Worm (Caenorhabditis elegans) whole organism, L1 larva: ENCODE measurements around the gene twk-7.

Experiments
- C16A3.4 ChIP-seq: fragments of 150-350 bp; optimal IDR thresholded peaks from 2 replicates; lab custom pipeline; 2014; ENCODE audit warnings: missing biosample characterization, missing genetic modification characterization
- C34B4.2 ChIP-seq: sonication (generic microtip); optimal IDR thresholded peaks from 2 replicates; lab custom pipeline; 2017; ENCODE audit warnings: mild to moderate bottlenecking, missing genetic modification characterization, missing compliant biosample characterization
- F16B12.6 ChIP-seq: fragments of 150-350 bp; optimal IDR thresholded peaks from 2 replicates; lab custom pipeline; 2014; ENCODE audit warnings: missing biosample characterization, missing genetic modification characterization
- Y116A8C.19 ChIP-seq: sonication (generic microtip); optimal IDR thresholded peaks from 2 replicates; lab custom pipeline; 2016; ENCODE audit warnings: missing compliant biosample characterization, missing genetic modification characterization, borderline replicate concordance
- alr-1 ChIP-seq: fragments of 200-800 bp; sonication (Bioruptor generic); optimal IDR thresholded peaks from 2 replicates; lab custom pipeline; 2018; ENCODE audit warnings: borderline replicate concordance, mild to moderate bottlenecking, missing genetic modification characterization, missing compliant biosample characterization
- aly-2 ChIP-seq: fragments of 150-350 bp; optimal IDR thresholded peaks from 2 replicates; lab custom pipeline; 2014; ENCODE audit warnings: missing biosample characterization, missing genetic modification characterization
- ceh-63 ChIP-seq: fragments of 200-800 bp; sonication (Bioruptor generic); optimal IDR thresholded peaks from 2 replicates; lab custom pipeline; 2018; ENCODE audit warnings: mild to moderate bottlenecking, missing genetic modification characterization, missing compliant biosample characterization
- ceh-8 ChIP-seq: fragments of 200-800 bp; sonication (Bioruptor generic); optimal IDR thresholded peaks from 2 replicates; lab custom pipeline; 2018; ENCODE audit warnings: mild to moderate bottlenecking, missing genetic modification characterization, moderate library complexity, missing compliant biosample characterization
- ceh-88 ChIP-seq: fragments of 200-800 bp; sonication (Bioruptor generic); IDR thresholded peaks from 2 replicates; pipeline ENCODE4 v1.3.6; 2022; ENCODE audit warnings: missing genetic modification characterization, missing compliant biosample characterization
- ces-1 ChIP-seq: fragments of 150-350 bp; optimal IDR thresholded peaks from 2 replicates; lab custom pipeline; 2014; ENCODE audit warnings: missing biosample characterization, missing genetic modification reagents, missing genetic modification characterization
- dpl-1 ChIP-seq, 3 experiments: fragments of 150-350 bp in 2 of 3; sonication (generic microtip) in 1 of 3; optimal IDR thresholded peaks; 2 replicates each; lab custom pipeline; 2014 to 2017; ENCODE audit warnings: missing biosample characterization in 3 of 3, missing genetic modification characterization in 3 of 3, missing genetic modification reagents in 3 of 3
- dsc-1 ChIP-seq: sonication (generic microtip); optimal IDR thresholded peaks from 2 replicates; lab custom pipeline; 2016; ENCODE audit warnings: mild to moderate bottlenecking, missing genetic modification characterization, missing compliant biosample characterization
- ets-5 ChIP-seq: fragments of 200-800 bp; sonication (Bioruptor generic); IDR thresholded peaks from 2 replicates; pipeline ENCODE4 v1.3.6; 2022; ENCODE audit warnings: missing genetic modification characterization, missing compliant biosample characterization
- fkh-4 ChIP-seq: sonication (generic microtip); optimal IDR thresholded peaks from 2 replicates; lab custom pipeline; 2016; ENCODE audit warnings: missing compliant biosample characterization, missing genetic modification characterization, borderline replicate concordance
- fos-1 ChIP-seq: fragments of 150-350 bp; optimal IDR thresholded peaks from 2 replicates; lab custom pipeline; 2014; ENCODE audit warnings: missing biosample characterization, missing genetic modification characterization
- grh-1 ChIP-seq: fragments of 200-800 bp; sonication (Bioruptor generic); IDR thresholded peaks from 2 replicates; pipeline ENCODE4 v1.3.6; 2022; ENCODE audit warnings: missing genetic modification reagents, missing genetic modification characterization, missing compliant biosample characterization
- hlh-17 ChIP-seq: fragments of 200-800 bp; sonication (Bioruptor generic); optimal IDR thresholded peaks from 2 replicates; lab custom pipeline; 2018; ENCODE audit warnings: missing genetic modification characterization, mild to moderate bottlenecking, missing compliant biosample characterization, moderate library complexity, borderline replicate concordance
- hlh-4 ChIP-seq: sonication (generic microtip); optimal IDR thresholded peaks from 2 replicates; lab custom pipeline; 2016; ENCODE audit warnings: mild to moderate bottlenecking, missing genetic modification characterization, missing compliant biosample characterization
- hpl-2 ChIP-seq: fragments of 150-350 bp; optimal IDR thresholded peaks from 2 replicates; lab custom pipeline; 2014; ENCODE audit warnings: missing biosample characterization, missing genetic modification reagents, missing genetic modification characterization
- irx-1 ChIP-seq: sonication (generic microtip); optimal IDR thresholded peaks from 2 replicates; lab custom pipeline; 2016; ENCODE audit warnings: missing genetic modification characterization, missing compliant biosample characterization
- lin-13 ChIP-seq: fragments of 150-350 bp; optimal IDR thresholded peaks from 2 replicates; lab custom pipeline; 2014; ENCODE audit warnings: missing biosample characterization, missing genetic modification reagents, missing genetic modification characterization
- lin-14 ChIP-seq: fragments of 200-800 bp; sonication (Bioruptor generic); optimal IDR thresholded peaks from 2 replicates; lab custom pipeline; 2018; ENCODE audit warnings: mild to moderate bottlenecking, missing genetic modification characterization, moderate library complexity, missing compliant biosample characterization
- lin-39 ChIP-seq: fragments of 150-350 bp; optimal IDR thresholded peaks from 2 replicates; lab custom pipeline; 2014; ENCODE audit warnings: missing biosample characterization, missing genetic modification reagents, missing genetic modification characterization
- lir-3 ChIP-seq: sonication (generic microtip); optimal IDR thresholded peaks from 2 replicates; lab custom pipeline; 2016; ENCODE audit warnings: mild to moderate bottlenecking, missing genetic modification characterization, moderate library complexity, missing compliant biosample characterization; ENCODE audit not compliant: poor library complexity
- lsy-2 ChIP-seq, 2 experiments: fragments of 150-350 bp; optimal IDR thresholded peaks; 2 replicates each; lab custom pipeline; 2014; ENCODE audit warnings: missing biosample characterization in 2 of 2, missing genetic modification characterization in 2 of 2
- mdl-1 ChIP-seq, 2 experiments: fragments of 150-350 bp; optimal IDR thresholded peaks; 2 replicates each; lab custom pipeline; 2014 to 2017; ENCODE audit warnings: missing biosample characterization in 2 of 2, missing genetic modification characterization in 2 of 2, inconsistent platforms in 1 of 2
- mef-2 ChIP-seq: fragments of 150-350 bp; optimal IDR thresholded peaks from 2 replicates; lab custom pipeline; 2014; ENCODE audit warnings: missing biosample characterization, missing genetic modification characterization
- mep-1 ChIP-seq: fragments of 150-350 bp; optimal IDR thresholded peaks from 2 replicates; lab custom pipeline; 2014; ENCODE audit warnings: missing biosample characterization, missing genetic modification characterization
- nhr-12 ChIP-seq: sonication (generic microtip); optimal IDR thresholded peaks from 2 replicates; lab custom pipeline; 2017; ENCODE audit warnings: missing biosample characterization, missing genetic modification characterization
- nhr-20 ChIP-seq: sonication (generic microtip); optimal IDR thresholded peaks from 2 replicates; lab custom pipeline; 2016; ENCODE audit warnings: mild to moderate bottlenecking, missing genetic modification characterization, missing compliant biosample characterization
- nhr-77 ChIP-seq: fragments of 150-350 bp; optimal IDR thresholded peaks from 2 replicates; lab custom pipeline; 2014; ENCODE audit warnings: missing biosample characterization, missing genetic modification characterization
- nhr-84 ChIP-seq: sonication (generic microtip); optimal IDR thresholded peaks from 2 replicates; lab custom pipeline; 2017; ENCODE audit warnings: missing biosample characterization, missing genetic modification characterization
- nhr-85 ChIP-seq: sonication (generic microtip); peaks from one replicate; lab custom pipeline; 2016; ENCODE audit warnings: missing genetic modification characterization, inconsistent platforms, missing compliant biosample characterization
- pax-3 ChIP-seq: fragments of 200-800 bp; sonication (Bioruptor generic); optimal IDR thresholded peaks from 2 replicates; lab custom pipeline; 2018; ENCODE audit warnings: mild to moderate bottlenecking, missing genetic modification characterization, moderate library complexity, missing compliant biosample characterization
- pqm-1 ChIP-seq: sonication (generic microtip); optimal IDR thresholded peaks from 3 replicates; lab custom pipeline; 2017; ENCODE audit warnings: missing biosample characterization, missing genetic modification characterization
- rnt-1 ChIP-seq: sonication (generic microtip); optimal IDR thresholded peaks from 2 replicates; lab custom pipeline; 2016; ENCODE audit warnings: mild to moderate bottlenecking, missing genetic modification characterization, moderate library complexity, missing compliant biosample characterization
- snpc-4 ChIP-seq: fragments of 150-350 bp; optimal IDR thresholded peaks from 2 replicates; lab custom pipeline; 2014; ENCODE audit warnings: missing biosample characterization, missing genetic modification characterization
- snu-23 ChIP-seq: sonication (generic microtip); optimal IDR thresholded peaks from 2 replicates; lab custom pipeline; 2016; ENCODE audit warnings: missing genetic modification characterization, missing compliant biosample characterization
- sox-4 ChIP-seq: sonication (generic microtip); optimal IDR thresholded peaks from 2 replicates; lab custom pipeline; 2016; ENCODE audit warnings: missing genetic modification characterization, missing compliant biosample characterization
- sptf-1 ChIP-seq: fragments of 150-350 bp; optimal IDR thresholded peaks from 2 replicates; lab custom pipeline; 2014; ENCODE audit warnings: missing biosample characterization, missing genetic modification characterization
- swsn-7 ChIP-seq: sonication (generic microtip); optimal IDR thresholded peaks from 2 replicates; lab custom pipeline; 2016; ENCODE audit warnings: missing genetic modification characterization, missing compliant biosample characterization
- tbx-2 ChIP-seq: sonication (generic microtip); optimal IDR thresholded peaks from 2 replicates; lab custom pipeline; 2016; ENCODE audit warnings: missing genetic modification characterization, missing compliant biosample characterization
- tlp-1 ChIP-seq: fragments of 150-350 bp; optimal IDR thresholded peaks from 2 replicates; lab custom pipeline; 2014; ENCODE audit warnings: missing biosample characterization, missing genetic modification characterization
- unc-130 ChIP-seq: fragments of 150-350 bp; optimal IDR thresholded peaks from 2 replicates; lab custom pipeline; 2017; ENCODE audit warnings: missing biosample characterization, missing genetic modification characterization, inconsistent platforms
- unc-30 ChIP-seq: sonication (generic microtip); optimal IDR thresholded peaks from 2 replicates; lab custom pipeline; 2017; ENCODE audit warnings: missing biosample characterization, missing genetic modification characterization
- unc-86 ChIP-seq: sonication (generic microtip); optimal IDR thresholded peaks from 2 replicates; lab custom pipeline; 2016; ENCODE audit warnings: missing genetic modification characterization, missing compliant biosample characterization
- unc-98 ChIP-seq: fragments of 200-800 bp; sonication (Bioruptor generic); IDR thresholded peaks from 2 replicates; pipeline ENCODE4 v1.3.6; 2022; ENCODE audit warnings: missing genetic modification characterization, missing compliant biosample characterization
- xbp-1 ChIP-seq: sonication (generic microtip); optimal IDR thresholded peaks from 2 replicates; lab custom pipeline; 2016; ENCODE audit warnings: missing genetic modification characterization, missing compliant biosample characterization
- zag-1 ChIP-seq: fragments of 150-350 bp; optimal IDR thresholded peaks from 2 replicates; lab custom pipeline; 2014; ENCODE audit warnings: missing biosample characterization, missing genetic modification characterization
- ztf-4 ChIP-seq: fragments of 150-350 bp; optimal IDR thresholded peaks from 2 replicates; lab custom pipeline; 2014; ENCODE audit warnings: missing biosample characterization, missing genetic modification characterization

The twk-7 gene

DNA sequence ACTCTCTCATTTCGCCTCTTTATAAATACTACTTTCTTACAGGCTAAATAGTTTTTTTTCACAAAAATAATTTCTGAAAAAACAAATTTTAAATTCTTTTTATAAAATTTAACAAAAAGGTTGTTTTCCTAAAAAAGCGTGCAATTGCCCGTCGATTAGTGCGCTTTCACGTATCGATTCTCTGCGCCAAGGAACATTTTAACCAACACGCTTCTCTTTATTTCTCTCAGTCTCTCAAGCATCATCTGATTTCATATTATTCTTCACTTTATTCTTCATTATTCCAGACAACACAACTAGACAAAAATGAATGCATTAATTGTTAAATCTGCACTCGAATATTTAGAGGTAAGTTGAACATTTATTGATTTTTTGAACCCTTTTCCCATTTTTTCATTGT lies 46.1 kb upstream of the twk-7 start, which contains the start of gene B0303.4 (continued):
- TF ChIP-seq lsy-2 (tag; optimal IDR thresholded peaks at IDR 0.05; lab: Kevin White, UChicago) = peak; percentile 76
- TF ChIP-seq grh-1 (GFP tag; lab: Robert Waterston, UW) = no peak
- TF ChIP-seq tbx-2 (tag; lab: Kevin White, UChicago) = peak; percentile 46
- no peak for TF ChIP-seq irx-1
- no peak for TF ChIP-seq ceh-8
- no peak for TF ChIP-seq fos-1 (tag; lab: Kevin White, UChicago)
- no peak for TF ChIP-seq unc-98 (GFP tag; lab: Robert Waterston, UW)
- peak; percentile 34 for TF ChIP-seq xbp-1 (tag; lab: Kevin White, UChicago)
- no peak for TF ChIP-seq fkh-4 (tag; lab: Kevin White, UChicago)
- TF ChIP-seq hpl-2 (GFP tag; lab: Kevin White, UChicago) = no peak
- no peak for TF ChIP-seq hlh-17 (GFP tag; lab: Kevin White, UChicago)
- TF ChIP-seq lin-14 (GFP tag; lab: Kevin White, UChicago) = peak; percentile 89
- TF ChIP-seq hlh-4 (tag; lab: Kevin White, UChicago) = no peak
- TF ChIP-seq lin-13 (GFP tag; lab: Kevin White, UChicago) = peak; percentile 29
- TF ChIP-seq mef-2 = no peak
- TF ChIP-seq snu-23 (GFP tag; lab: Kevin White, UChicago) = peak; percentile 74
- TF ChIP-seq F16B12.6 (tag; lab: Kevin White, UChicago) = peak; percentile 83
- no peak for TF ChIP-seq pax-3 (tag; lab: Kevin White, UChicago)
- TF ChIP-seq sox-4 (tag; lab: Kevin White, UChicago) = no peak
- no peak for TF ChIP-seq unc-86
- TF ChIP-seq ets-5 (GFP tag; lab: Robert Waterston, UW) = no peak
- TF ChIP-seq nhr-20 (tag; lab: Kevin White, UChicago) = peak; percentile 52
- no peak for TF ChIP-seq ceh-63 (GFP tag; lab: Kevin White, UChicago)
- TF ChIP-seq snpc-4 (tag; lab: Kevin White, UChicago) = no peak
- TF ChIP-seq rnt-1 (tag; lab: Kevin White, UChicago) = peak; percentile 54
- no peak for TF ChIP-seq C34B4.2 (tag; lab: Kevin White, UChicago)
- no peak for TF ChIP-seq ceh-88 (GFP tag; lab: Robert Waterston, UW)
- peak; percentile 38 for TF ChIP-seq lir-3
- no peak for TF ChIP-seq alr-1 (tag; lab: Kevin White, UChicago)
- TF ChIP-seq dpl-1 (GFP tag; optimal IDR thresholded peaks at IDR 0.05; lab: Kevin White, UChicago) = peak; percentile 46 to 68 (median 51)
- no peak for TF ChIP-seq nhr-77 (tag; lab: Kevin White, UChicago)
- TF ChIP-seq unc-130 (tag; lab: Kevin White, UChicago) = peak; percentile 48
- no peak for TF ChIP-seq tlp-1
- TF ChIP-seq, all 84 proteins: peak for 29

DNA sequence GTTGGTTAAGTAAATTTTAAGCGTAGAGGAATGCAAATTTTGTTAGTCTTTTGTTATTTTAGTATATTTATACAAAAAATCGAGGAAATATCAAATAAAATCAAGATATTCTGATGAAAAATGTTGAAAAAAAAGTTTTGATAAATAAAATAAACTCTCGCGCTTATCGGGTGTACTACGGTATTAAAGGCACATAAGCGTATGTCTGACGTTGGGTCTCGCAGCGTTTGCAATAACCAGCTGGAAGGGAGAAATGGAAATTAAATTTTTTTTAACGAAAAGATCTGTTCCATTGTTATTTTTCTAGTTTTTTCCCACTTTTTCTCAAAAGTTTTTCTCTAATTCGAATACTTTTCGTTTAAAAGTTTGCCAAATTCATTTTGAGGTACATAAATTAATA lies 45.6 kb upstream of the twk-7 start:
- TF ChIP-seq nhr-85 (tag; lab: Kevin White, UChicago) (no peak), ces-1 (GFP tag; lab: Kevin White, UChicago) (no peak), unc-30 (tag; lab: Kevin White, UChicago) (no peak), C34B4.2 (tag; lab: Kevin White, UChicago) (no peak), C16A3.4 (tag; lab: Kevin White, UChicago) (no peak), dsc-1 (tag; lab: Kevin White, UChicago) (no peak)

DNA sequence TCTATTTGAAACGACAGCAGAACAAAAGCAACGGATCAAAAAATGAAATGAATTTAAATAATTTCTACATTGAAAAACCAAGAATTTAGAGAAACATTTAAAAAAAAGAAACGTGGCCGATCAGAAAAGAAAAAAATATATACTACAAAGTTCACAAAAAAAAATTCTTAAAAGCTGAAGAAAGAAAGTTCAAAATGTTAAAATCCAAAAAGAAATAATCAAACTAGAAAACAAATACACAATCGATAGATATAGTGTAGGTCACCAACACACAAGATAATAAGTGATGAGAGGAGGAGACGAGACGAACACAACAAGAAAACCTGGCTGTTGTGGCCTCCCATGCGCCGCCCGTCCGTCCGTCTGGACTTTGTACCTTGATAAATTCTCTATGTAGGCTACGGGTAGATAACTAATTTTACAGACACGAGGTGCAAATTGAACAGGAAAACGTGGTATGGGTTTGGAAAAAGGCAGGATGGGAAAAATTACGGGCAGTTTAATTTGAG lies 45.0 kb upstream of the twk-7 start, which contains the start of gene hadb-1:
Gene hadb-1 (minus strand): TSS at position 51 of the 509 bp plus-strand sequence.
- TF ChIP-seq ces-1 (GFP tag; lab: Kevin White, UChicago) (no peak), snpc-4 (tag; lab: Kevin White, UChicago) (no peak), zag-1 (no peak), ztf-4 (tag; lab: Kevin White, UChicago) (no peak), mdl-1 (tag; optimal IDR thresholded peaks at IDR 0.05; lab: Kevin White, UChicago) (peak in 1 of 2 experiments; percentile 1), aly-2 (no peak), mep-1 (tag; lab: Kevin White, UChicago) (peak; percentile 4), nhr-20 (tag; lab: Kevin White, UChicago) (peak; percentile 54), pqm-1 (tag; lab: Kevin White, UChicago) (no peak), nhr-85 (tag; lab: Kevin White, UChicago) (peak; percentile 49), lin-39 (no peak), unc-98 (GFP tag; lab: Robert Waterston, UW) (no peak), nhr-12 (no peak), ceh-88 (GFP tag; lab: Robert Waterston, UW) (no peak), sptf-1 (no peak), mef-2 (no peak), lir-3 (no peak), grh-1 (GFP tag; lab: Robert Waterston, UW) (no peak), Y116A8C.19 (tag; lab: Kevin White, UChicago) (no peak), nhr-84 (tag; lab: Kevin White, UChicago) (no peak), swsn-7 (tag; lab: Kevin White, UChicago) (no peak), lin-14 (GFP tag; lab: Kevin White, UChicago) (peak; percentile 81)
